Worm (Caenorhabditis elegans) whole organism, L2 larva: ENCODE results near the gene prx-13.

ENCODE experiments used
- F13H6.1 ChIP-seq: sonication (generic microtip); optimal IDR thresholded peaks from 2 replicates; lab custom pipeline; 2016; ENCODE audit warnings: missing genetic modification characterization, missing compliant biosample characterization
- Y55F3AM.14 ChIP-seq: fragments of 200-800 bp; sonication (Bioruptor generic); optimal IDR thresholded peaks from 2 replicates; lab custom pipeline; 2018; ENCODE audit warnings: mild to moderate bottlenecking, missing genetic modification characterization, missing compliant biosample characterization
- ZK546.5 ChIP-seq: sonication (generic microtip); optimal IDR thresholded peaks from 2 replicates; lab custom pipeline; 2017; ENCODE audit warnings: missing biosample characterization, missing genetic modification characterization
- alr-1 ChIP-seq: fragments of 150-350 bp; optimal IDR thresholded peaks from 2 replicates; lab custom pipeline; 2014; ENCODE audit warnings: missing biosample characterization, missing genetic modification characterization
- aly-2 ChIP-seq: fragments of 150-350 bp; optimal IDR thresholded peaks from 2 replicates; lab custom pipeline; 2014; ENCODE audit warnings: missing biosample characterization, missing genetic modification characterization
- ama-1 ChIP-seq: fragments of 150-350 bp; optimal IDR thresholded peaks from 2 replicates; lab custom pipeline; 2018; ENCODE audit warnings: inconsistent platforms
- blmp-1 ChIP-seq: sonication (generic microtip); optimal IDR thresholded peaks from 2 replicates; lab custom pipeline; 2017; ENCODE audit warnings: missing genetic modification characterization, mild to moderate bottlenecking, missing compliant biosample characterization, antibody characterized with exemption, moderate library complexity; ENCODE audit not compliant: insufficient read depth
- ceh-82 ChIP-seq: fragments of 150-350 bp; optimal IDR thresholded peaks from 2 replicates; lab custom pipeline; 2014; ENCODE audit warnings: missing biosample characterization, missing genetic modification characterization
- egl-27 ChIP-seq: sonication (generic microtip); optimal IDR thresholded peaks from 3 replicates; lab custom pipeline; 2017; ENCODE audit warnings: missing biosample characterization, missing genetic modification reagents, missing genetic modification characterization
- elt-3 ChIP-seq: sonication (generic microtip); optimal IDR thresholded peaks from 2 replicates; lab custom pipeline; 2017; ENCODE audit warnings: missing biosample characterization, missing genetic modification characterization
- lin-11 ChIP-seq: fragments of 150-350 bp; sonication (generic microtip); optimal IDR thresholded peaks from 2 replicates; lab custom pipeline; 2014; ENCODE audit warnings: missing biosample characterization, missing genetic modification characterization, inconsistent platforms, mixed read lengths
- lin-13 ChIP-seq: fragments of 150-350 bp; optimal IDR thresholded peaks from 2 replicates; lab custom pipeline; 2014; ENCODE audit warnings: missing biosample characterization, missing genetic modification reagents, missing genetic modification characterization
- lsy-2 ChIP-seq, 2 experiments: fragments of 150-350 bp in 1 of 2; sonication (generic microtip) in 1 of 2; optimal IDR thresholded peaks; 2 replicates each; lab custom pipeline; 2014 to 2017; ENCODE audit warnings: missing biosample characterization in 2 of 2, missing genetic modification characterization in 2 of 2
- mab-5 ChIP-seq: fragments of 150-350 bp; optimal IDR thresholded peaks from 2 replicates; lab custom pipeline; 2014; ENCODE audit warnings: missing biosample characterization, missing genetic modification characterization
- mbf-1 ChIP-seq: sonication (generic microtip); optimal IDR thresholded peaks from 2 replicates; lab custom pipeline; 2017; ENCODE audit warnings: missing biosample characterization, missing genetic modification characterization
- nhr-11 ChIP-seq: fragments of 150-350 bp; optimal IDR thresholded peaks from 2 replicates; lab custom pipeline; 2014; ENCODE audit warnings: missing biosample characterization, missing genetic modification characterization
- nhr-12 ChIP-seq: fragments of 150-350 bp; optimal IDR thresholded peaks from 2 replicates; lab custom pipeline; 2014; ENCODE audit warnings: missing biosample characterization, missing genetic modification characterization
- nhr-129 ChIP-seq: fragments of 150-350 bp; optimal IDR thresholded peaks from 2 replicates; lab custom pipeline; 2014; ENCODE audit warnings: missing biosample characterization, missing genetic modification characterization
- nhr-21 ChIP-seq: fragments of 150-350 bp; optimal IDR thresholded peaks from 2 replicates; lab custom pipeline; 2014; ENCODE audit warnings: missing biosample characterization, missing genetic modification characterization
- nhr-23 ChIP-seq: fragments of 150-350 bp; optimal IDR thresholded peaks from 2 replicates; lab custom pipeline; 2014; ENCODE audit warnings: missing biosample characterization, missing genetic modification reagents, missing genetic modification characterization
- nhr-25 ChIP-seq: fragments of 150-350 bp; sonication (generic microtip); optimal IDR thresholded peaks from 3 replicates; lab custom pipeline; 2014; ENCODE audit warnings: missing biosample characterization, missing genetic modification characterization
- nhr-77 ChIP-seq: fragments of 150-350 bp; optimal IDR thresholded peaks from 2 replicates; lab custom pipeline; 2014; ENCODE audit warnings: missing biosample characterization, missing genetic modification characterization
- peb-1 ChIP-seq: fragments of 150-350 bp; optimal IDR thresholded peaks from 2 replicates; lab custom pipeline; 2014; ENCODE audit warnings: missing biosample characterization, missing genetic modification characterization
- sem-4 ChIP-seq: fragments of 150-350 bp; optimal IDR thresholded peaks from 2 replicates; lab custom pipeline; 2014; ENCODE audit warnings: missing biosample characterization, missing genetic modification reagents, missing genetic modification characterization
- skn-1 ChIP-seq: sonication (generic microtip); optimal IDR thresholded peaks from 2 replicates; lab custom pipeline; 2017; ENCODE audit warnings: missing biosample characterization, missing genetic modification characterization
- sma-3 ChIP-seq: sonication (generic microtip); optimal IDR thresholded peaks from 2 replicates; lab custom pipeline; 2016; ENCODE audit warnings: missing genetic modification reagents, missing genetic modification characterization, missing compliant biosample characterization
- sma-9 ChIP-seq, 2 experiments: fragments of 150-350 bp in 1 of 2; sonication (generic microtip) in 1 of 2; optimal IDR thresholded peaks; 2 replicates each; lab custom pipeline; 2014 to 2016; ENCODE audit warnings: missing genetic modification characterization in 2 of 2, mild to moderate bottlenecking in 1 of 2, missing biosample characterization in 1 of 2, missing compliant biosample characterization in 1 of 2, missing genetic modification reagents in 1 of 2, moderate library complexity in 1 of 2
- snpc-4 ChIP-seq: fragments of 150-350 bp; optimal IDR thresholded peaks from 2 replicates; lab custom pipeline; 2014; ENCODE audit warnings: missing biosample characterization, missing genetic modification characterization
- unc-39 ChIP-seq: fragments of 150-350 bp; optimal IDR thresholded peaks from 2 replicates; lab custom pipeline; 2014; ENCODE audit warnings: missing biosample characterization, missing genetic modification characterization
- unc-55 ChIP-seq: fragments of 150-350 bp; sonication (generic microtip); optimal IDR thresholded peaks from 3 replicates; lab custom pipeline; 2014; ENCODE audit warnings: missing biosample characterization, missing genetic modification reagents, missing genetic modification characterization
- unc-62 ChIP-seq: fragments of 150-350 bp; optimal IDR thresholded peaks from 2 replicates; lab custom pipeline; 2014; ENCODE audit warnings: missing biosample characterization, missing genetic modification reagents, missing genetic modification characterization
- ztf-4 ChIP-seq: fragments of 150-350 bp; optimal IDR thresholded peaks from 2 replicates; lab custom pipeline; 2014; ENCODE audit warnings: missing biosample characterization, missing genetic modification characterization

prx-13 gene

ce11 chrII:7224074-7224473 lies 27.7 kb downstream of the prx-13 start:
- TF ChIP-seq ceh-82 (tag; lab: Kevin White, UChicago) (no peak), nhr-77 (no peak), lin-11 (tag; lab: Kevin White, UChicago) (no peak), ama-1 (lab: Kevin White, UChicago) (no peak), nhr-12 (tag; lab: Kevin White, UChicago) (no peak), snpc-4 (tag; lab: Kevin White, UChicago) (no peak), alr-1 (tag; lab: Kevin White, UChicago) (no peak), Y55F3AM.14 (no peak), nhr-25 (tag; lab: Kevin White, UChicago) (no peak), unc-62 (GFP tag; lab: Kevin White, UChicago) (no peak), F13H6.1 (no peak), peb-1 (tag; lab: Kevin White, UChicago) (no peak)

- TF ChIP-seq elt-3 (tag; lab: Kevin White, UChicago), result no peak
- TF ChIP-seq unc-55, result no peak
- no peak for TF ChIP-seq mab-5
- no peak for TF ChIP-seq sem-4 (tag; lab: Kevin White, UChicago)
- no peak for TF ChIP-seq lsy-2 (tag; optimal IDR thresholded peaks at IDR 0.05; lab: Kevin White, UChicago)
- TF ChIP-seq ceh-82 (tag; lab: Kevin White, UChicago), result no peak
- no peak for TF ChIP-seq blmp-1 (tag; lab: Kevin White, UChicago)
- TF ChIP-seq unc-62 (GFP tag; lab: Kevin White, UChicago), result no peak
- TF ChIP-seq nhr-21 (tag; lab: Kevin White, UChicago), result no peak
- TF ChIP-seq nhr-77, result no peak
Measured at ce11 chrII:7217047-7217446, 34.8 kb downstream of the prx-13 start, which contains the start of gene E04F6.10. Gene E04F6.10 (minus strand): TSS chrII:7217147.

ce11 chrII:7212059-7212458 lies 39.8 kb downstream of the prx-13 start, which contains the start of gene E04F6.9:
Gene E04F6.9 (minus strand): TSS chrII:7212159.
- TF ChIP-seq alr-1 (tag; lab: Kevin White, UChicago) (no peak), unc-62 (GFP tag; lab: Kevin White, UChicago) (no peak), nhr-21 (tag; lab: Kevin White, UChicago) (no peak), nhr-129 (no peak), peb-1 (tag; lab: Kevin White, UChicago) (no peak), egl-27 (tag; lab: Kevin White, UChicago) (no peak), ceh-82 (tag; lab: Kevin White, UChicago) (no peak), mbf-1 (tag; lab: Kevin White, UChicago) (no peak), sma-9 (GFP tag; optimal IDR thresholded peaks at IDR 0.05; lab: Kevin White, UChicago) (no peak), sma-9 (tag; optimal IDR thresholded peaks at IDR 0.05; lab: Kevin White, UChicago) (no peak), ZK546.5 (tag; lab: Kevin White, UChicago) (no peak), nhr-11 (tag; lab: Kevin White, UChicago) (no peak)

DNA sequence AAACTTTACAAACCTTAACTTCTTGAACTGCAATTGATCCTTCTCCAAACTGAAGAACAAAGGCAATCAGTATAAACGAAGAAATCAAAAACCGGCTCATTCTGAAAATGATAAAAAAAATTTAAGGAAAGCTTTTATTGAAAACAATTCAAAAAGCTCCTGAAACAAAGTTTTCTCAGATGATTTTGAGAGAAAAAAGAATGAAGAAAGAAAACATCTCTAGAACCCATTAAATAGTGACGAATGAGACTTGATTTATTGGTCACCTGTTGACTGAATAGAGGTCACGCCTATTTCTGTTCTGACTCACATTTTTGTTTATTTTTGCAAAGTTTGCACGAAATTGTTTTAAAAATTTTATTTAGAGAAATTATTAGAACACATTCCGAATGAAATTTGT lies 40.5 kb downstream of the prx-13 start, which contains the start of gene E04F6.8:
Gene E04F6.8, minus strand, starts transcription at position 101 of the 400 bp plus-strand sequence.
- TF ChIP-seq lsy-2 (tag; optimal IDR thresholded peaks at IDR 0.05; lab: Kevin White, UChicago) (peak in 1 of 2 experiments; percentile 36), nhr-12 (tag; lab: Kevin White, UChicago) (no peak), lin-13 (no peak), egl-27 (tag; lab: Kevin White, UChicago) (no peak), unc-62 (GFP tag; lab: Kevin White, UChicago) (no peak), unc-39 (tag; lab: Kevin White, UChicago) (no peak)

ce11 chrII:7210187-7210586 lies 41.6 kb downstream of the prx-13 start, which contains the start of gene E04F6.15:
Gene E04F6.15 (minus strand): TSS chrII:7210287.
- TF ChIP-seq sem-4 (tag; lab: Kevin White, UChicago) (no peak), nhr-23 (no peak), ztf-4 (no peak), sma-3 (GFP tag; lab: Kevin White, UChicago) (no peak), alr-1 (tag; lab: Kevin White, UChicago) (no peak), nhr-11 (tag; lab: Kevin White, UChicago) (no peak), egl-27 (tag; lab: Kevin White, UChicago) (no peak), ZK546.5 (tag; lab: Kevin White, UChicago) (no peak)

ce11 chrII:7208184-7208583 lies 43.6 kb downstream of the prx-13 start, which contains the start of gene dhs-7:
Gene dhs-7 (minus strand): TSS chrII:7208460.
- no peak for TF ChIP-seq ZK546.5 (tag; lab: Kevin White, UChicago)
- no peak for TF ChIP-seq mab-5
- TF ChIP-seq nhr-129, result no peak
- TF ChIP-seq aly-2 (tag; lab: Kevin White, UChicago), result no peak
- TF ChIP-seq alr-1 (tag; lab: Kevin White, UChicago), result no peak
- no peak for TF ChIP-seq skn-1 (tag; lab: Kevin White, UChicago)
- no peak for TF ChIP-seq sem-4 (tag; lab: Kevin White, UChicago)
- TF ChIP-seq sma-3 (GFP tag; lab: Kevin White, UChicago), result no peak
- TF ChIP-seq Y55F3AM.14, result no peak
